Fruit fly (Drosophila melanogaster): Measurements from ENCODE around the gene CG43394.

CG43394 gene

dm6 chr2L:8156682-8157081 lies 11.1 kb downstream of the CG43394 start (continued):
- TF ChIP-seq maf-S (GFP tag; optimal IDR thresholded peaks at IDR 0.05) (peak; percentile 48), B-H2 (GFP tag; optimal IDR thresholded peaks at IDR 0.05) (peak; percentile 80), Hr3 (GFP tag; optimal IDR thresholded peaks at IDR 0.05) (peak; percentile 64), CG1233 (GFP tag; optimal IDR thresholded peaks at IDR 0.05) (peak; percentile 53), CG5953 (GFP tag; IDR thresholded peaks at IDR 0.05) (no peak), gt (GFP tag; IDR thresholded peaks at IDR 0.05) (no peak), ttk (GFP tag; IDR thresholded peaks at IDR 0.05) (no peak), CG17186 (GFP tag; optimal IDR thresholded peaks at IDR 0.05) (peak; percentile 23), Stat92E (GFP tag; optimal IDR thresholded peaks at IDR 0.05) (no peak), Ets65A (GFP tag) (peak; percentile 91), fu2 (GFP tag; optimal IDR thresholded peaks at IDR 0.05) (peak; percentile 56), CG4854 (GFP tag; optimal IDR thresholded peaks at IDR 0.05) (peak; percentile 71), Atf6 (GFP tag; IDR thresholded peaks at IDR 0.05) (0 out of 2 replicates have a peak, but pooled peaks have one; percentile 39), CG14965 (GFP tag; optimal IDR thresholded peaks at IDR 0.05; ENCODE audit: borderline replicate concordance) (peak; percentile 4), gcm (GFP tag; optimal IDR thresholded peaks at IDR 0.05) (peak; percentile 30), grau (tag; optimal IDR thresholded peaks at IDR 0.05) (peak; percentile 69), Sry-δ (GFP tag; optimal IDR thresholded peaks at IDR 0.05) (peak; percentile 42), dmrt11E (tag; optimal IDR thresholded peaks at IDR 0.05) (peak; percentile 38), twi (tag; optimal IDR thresholded peaks at IDR 0.05) (peak; percentile 55), CG3726 (GFP tag; IDR thresholded peaks at IDR 0.05) (no peak), sob (GFP tag; IDR thresholded peaks at IDR 0.05) (peak; percentile 62), Asciz (GFP tag; optimal IDR thresholded peaks at IDR 0.05) (peak; percentile 40), CG12744 (GFP tag; optimal IDR thresholded peaks at IDR 0.05) (peak; percentile 10), CG4404 (GFP tag; IDR thresholded peaks at IDR 0.05) (peak; percentile 52), org-1 (GFP tag; optimal IDR thresholded peaks at IDR 0.05) (no peak), Awh (GFP tag; IDR thresholded peaks at IDR 0.05) (peak; percentile 60), Deaf1 (tag; optimal IDR thresholded peaks at IDR 0.05) (peak; percentile 15), CG11696 (GFP tag; IDR thresholded peaks at IDR 0.05) (no peak), CG10462 (GFP tag; optimal IDR thresholded peaks at IDR 0.05) (no peak), CG11560 (tag; IDR thresholded peaks at IDR 0.05) (0 out of 3 replicates have a peak, but pooled peaks have one; percentile 14), Bgb (GFP tag; IDR thresholded peaks at IDR 0.05; ENCODE audit: partially characterized antibody) (peak; percentile 41; the same call in 1 of the 2 replicates), ranshi (GFP tag; IDR thresholded peaks at IDR 0.05) (0 out of 2 replicates have a peak, but pooled peaks have one; percentile 29), CG2129 (GFP tag; IDR thresholded peaks at IDR 0.05; ENCODE audit: partially characterized antibody) (no peak), fru (optimal IDR thresholded peaks at IDR 0.05) (no peak), Trl (optimal IDR thresholded peaks at IDR 0.05) (no peak), Trl (GFP tag; optimal IDR thresholded peaks at IDR 0.05) (peak; percentile 77), fd64A (GFP tag; optimal IDR thresholded peaks at IDR 0.05) (no peak), Myb (GFP tag; optimal IDR thresholded peaks at IDR 0.05) (peak; percentile 47), HLH54F (GFP tag; optimal IDR thresholded peaks at IDR 0.05) (peak; percentile 76), CG17359 (tag; optimal IDR thresholded peaks at IDR 0.05) (peak; percentile 80), CG31224 (GFP tag; IDR thresholded peaks at IDR 0.05) (peak; percentile 48), wdn (GFP tag; IDR thresholded peaks at IDR 0.05) (0 out of 2 replicates have a peak, but pooled peaks have one; percentile 50), CG7839 (tag; optimal IDR thresholded peaks at IDR 0.05) (peak; percentile 76), ro (GFP tag; IDR thresholded peaks at IDR 0.05) (no peak), zen (tag; optimal IDR thresholded peaks at IDR 0.05) (peak; percentile 69), NC2β (GFP tag; optimal IDR thresholded peaks at IDR 0.05) (peak; percentile 43), CG33213 (GFP tag; optimal IDR thresholded peaks at IDR 0.05) (peak; percentile 74), slbo (GFP tag; IDR thresholded peaks at IDR 0.05) (peak; percentile 80), CG6791 (GFP tag; IDR thresholded peaks at IDR 0.05; ENCODE audit: partially characterized antibody) (no peak), pan (optimal IDR thresholded peaks at IDR 0.05) (no peak), pan (GFP tag; optimal IDR thresholded peaks at IDR 0.05 in 1 of 2, IDR thresholded peaks at IDR 0.05 in 1 of 2) (peak in 1 of 2 experiments; percentile 64), cg (GFP tag; optimal IDR thresholded peaks at IDR 0.05) (no peak)

Data from whole organism, embryonic.